Worm (Caenorhabditis elegans) whole organism, L3 larva: Measurements from ENCODE around the gene F14H3.14.

Experiments used
- R02D3.7 ChIP-seq: fragments of 150-350 bp; optimal IDR thresholded peaks from 2 replicates; lab custom pipeline; 2014; ENCODE audit warnings: missing biosample characterization, missing genetic modification characterization
- aly-2 ChIP-seq: fragments of 150-350 bp; optimal IDR thresholded peaks from 2 replicates; lab custom pipeline; 2014; ENCODE audit warnings: missing biosample characterization, missing genetic modification characterization
- ama-1 ChIP-seq: fragments of 150-350 bp; optimal IDR thresholded peaks from 2 replicates; lab custom pipeline; 2018
- ceh-16 ChIP-seq: sonication (generic microtip); optimal IDR thresholded peaks from 2 replicates; lab custom pipeline; 2017; ENCODE audit warnings: missing biosample characterization, missing genetic modification characterization
- ceh-82 ChIP-seq: fragments of 150-350 bp; optimal IDR thresholded peaks from 2 replicates; lab custom pipeline; 2014; ENCODE audit warnings: missing biosample characterization, missing genetic modification characterization
- daf-12 ChIP-seq: fragments of 150-350 bp; optimal IDR thresholded peaks from 2 replicates; lab custom pipeline; 2014; ENCODE audit warnings: missing biosample characterization, missing genetic modification reagents, missing genetic modification characterization
- egl-27 ChIP-seq: sonication (generic microtip); optimal IDR thresholded peaks from 4 replicates; lab custom pipeline; 2017; ENCODE audit warnings: missing biosample characterization, missing genetic modification reagents, missing genetic modification characterization
- elt-1 ChIP-seq: fragments of 150-350 bp; optimal IDR thresholded peaks from 2 replicates; lab custom pipeline; 2014; ENCODE audit warnings: missing biosample characterization, missing genetic modification characterization
- elt-2 ChIP-seq: sonication (generic microtip); optimal IDR thresholded peaks from 2 replicates; lab custom pipeline; 2016; ENCODE audit warnings: missing genetic modification reagents, mild to moderate bottlenecking, missing genetic modification characterization, missing compliant biosample characterization
- elt-3 ChIP-seq, 3 experiments: fragments of 150-350 bp in 1 of 3; sonication (generic microtip) in 2 of 3; optimal IDR thresholded peaks; 2 replicates in 2 of 3; 4 replicates in 1 of 3; lab custom pipeline; 2014 to 2017; ENCODE audit warnings: missing biosample characterization in 3 of 3, missing genetic modification characterization in 3 of 3
- eor-1 ChIP-seq, 2 experiments: fragments of 150-350 bp; optimal IDR thresholded peaks; 2 replicates each; lab custom pipeline; 2014 to 2018; ENCODE audit warnings: missing biosample characterization in 2 of 2, missing genetic modification characterization in 2 of 2
- fkh-2 ChIP-seq: fragments of 150-350 bp; optimal IDR thresholded peaks from 2 replicates; lab custom pipeline; 2014; ENCODE audit warnings: missing biosample characterization, missing genetic modification reagents, missing genetic modification characterization
- fos-1 ChIP-seq: fragments of 150-350 bp; optimal IDR thresholded peaks from 2 replicates; lab custom pipeline; 2014; ENCODE audit warnings: missing biosample characterization, missing genetic modification characterization
- lin-39 ChIP-seq: fragments of 150-350 bp; optimal IDR thresholded peaks from 2 replicates; lab custom pipeline; 2018; ENCODE audit warnings: missing biosample characterization, missing genetic modification reagents, missing genetic modification characterization
- mml-1 ChIP-seq: fragments of 150-350 bp; sonication (generic microtip); optimal IDR thresholded peaks from 3 replicates; lab custom pipeline; 2014; ENCODE audit warnings: missing biosample characterization, missing genetic modification characterization
- nfya-1 ChIP-seq: sonication (generic microtip); optimal IDR thresholded peaks from 2 replicates; lab custom pipeline; 2017; ENCODE audit warnings: missing genetic modification characterization, mild to moderate bottlenecking, missing compliant biosample characterization, antibody characterized with exemption, moderate library complexity; ENCODE audit not compliant: insufficient read depth
- nhr-11 ChIP-seq: fragments of 150-350 bp; optimal IDR thresholded peaks from 2 replicates; lab custom pipeline; 2014; ENCODE audit warnings: missing biosample characterization, missing genetic modification characterization
- nhr-12 ChIP-seq: fragments of 150-350 bp; optimal IDR thresholded peaks from 2 replicates; lab custom pipeline; 2014; ENCODE audit warnings: missing biosample characterization, missing genetic modification characterization
- nhr-23 ChIP-seq: fragments of 150-350 bp; optimal IDR thresholded peaks from 2 replicates; lab custom pipeline; 2014; ENCODE audit warnings: missing biosample characterization, missing genetic modification reagents, missing genetic modification characterization
- nhr-237 ChIP-seq: fragments of 150-350 bp; optimal IDR thresholded peaks from 2 replicates; lab custom pipeline; 2014; ENCODE audit warnings: missing biosample characterization, missing genetic modification characterization
- nhr-28 ChIP-seq: fragments of 150-350 bp; optimal IDR thresholded peaks from 2 replicates; lab custom pipeline; 2014; ENCODE audit warnings: missing biosample characterization, missing genetic modification characterization
- nhr-43 ChIP-seq: sonication (generic microtip); optimal IDR thresholded peaks from 2 replicates; lab custom pipeline; 2016; ENCODE audit warnings: mild to moderate bottlenecking, missing genetic modification characterization, missing compliant biosample characterization; ENCODE audit not compliant: poor library complexity, severe bottlenecking
- pha-4 ChIP-seq: fragments of 150-350 bp; optimal IDR thresholded peaks from 2 replicates; lab custom pipeline; 2014; ENCODE audit warnings: missing biosample characterization, missing genetic modification reagents, missing genetic modification characterization
- pqm-1 ChIP-seq: fragments of 150-350 bp; optimal IDR thresholded peaks from 2 replicates; lab custom pipeline; 2017; ENCODE audit warnings: missing biosample characterization, missing genetic modification characterization, inconsistent platforms
- sea-2 ChIP-seq: fragments of 150-350 bp; sonication (generic microtip); optimal IDR thresholded peaks from 4 replicates; lab custom pipeline; 2014; ENCODE audit warnings: missing biosample characterization, missing genetic modification reagents, missing genetic modification characterization
- snpc-4 ChIP-seq: fragments of 150-350 bp; optimal IDR thresholded peaks from 2 replicates; lab custom pipeline; 2014; ENCODE audit warnings: missing biosample characterization, missing genetic modification characterization
- tbx-2 ChIP-seq: sonication (generic microtip); optimal IDR thresholded peaks from 2 replicates; lab custom pipeline; 2016; ENCODE audit warnings: mild to moderate bottlenecking, missing genetic modification characterization, missing compliant biosample characterization
- unc-62 ChIP-seq: fragments of 150-350 bp; sonication (generic microtip); optimal IDR thresholded peaks from 4 replicates; lab custom pipeline; 2014; ENCODE audit warnings: missing biosample characterization, missing genetic modification reagents, missing genetic modification characterization
- zag-1 ChIP-seq: fragments of 150-350 bp; optimal IDR thresholded peaks from 2 replicates; lab custom pipeline; 2014; ENCODE audit warnings: missing biosample characterization, missing genetic modification characterization
- ztf-11 ChIP-seq: fragments of 150-350 bp; optimal IDR thresholded peaks from 2 replicates; lab custom pipeline; 2014; ENCODE audit warnings: missing biosample characterization, missing genetic modification characterization
- ztf-4 ChIP-seq: fragments of 150-350 bp; optimal IDR thresholded peaks from 2 replicates; lab custom pipeline; 2014; ENCODE audit warnings: missing biosample characterization, missing genetic modification characterization

Gene F14H3.14

ce11 chrV:16062788-16063187 is at the start of gene F14H3.14:
F14H3.14 (minus strand) TSS chrV:16062888.
- TF ChIP-seq sea-2 (no peak), ztf-4 (tag; lab: Kevin White, UChicago) (no peak), nhr-23 (tag; lab: Kevin White, UChicago) (no peak), nhr-28 (tag; lab: Kevin White, UChicago) (no peak), ceh-16 (tag; lab: Kevin White, UChicago) (no peak), ceh-82 (no peak), pqm-1 (no peak)

ce11 chrV:16103594-16103993 is 40.9 kb upstream of the F14H3.14 start, which contains the start of gene argk-1:
argk-1 (plus strand) TSS chrV:16103894.
- TF ChIP-seq fos-1 (tag; lab: Kevin White, UChicago) (no peak), pqm-1 (no peak), nhr-11 (tag; lab: Kevin White, UChicago) (no peak), tbx-2 (tag; lab: Kevin White, UChicago) (no peak), nhr-43 (tag; lab: Kevin White, UChicago) (no peak), pha-4 (no peak), nhr-237 (tag; lab: Kevin White, UChicago) (no peak), ceh-82 (no peak)
- TF ChIP-seq, all 47 proteins: peak for 0

ce11 chrV:16100103-16100730 is 37.5 kb upstream of the F14H3.14 start, which contains the start of gene cth-1:
cth-1 (plus strand) TSS chrV:16100680.
- TF ChIP-seq ztf-11 (tag; lab: Kevin White, UChicago) (no peak), aly-2 (tag; lab: Kevin White, UChicago) (no peak), lin-39 (no peak), nhr-28 (tag; lab: Kevin White, UChicago) (no peak), sea-2 (no peak), snpc-4 (tag; lab: Kevin White, UChicago) (no peak), eor-1 (tag; optimal IDR thresholded peaks at IDR 0.05; lab: Kevin White, UChicago) (no peak), elt-3 (tag; optimal IDR thresholded peaks at IDR 0.05; lab: Kevin White, UChicago) (peak in 1 of 3 experiments; percentile 72), nfya-1 (no peak), nhr-237 (tag; lab: Kevin White, UChicago) (no peak), ceh-82 (no peak), daf-12 (no peak), pqm-1 (peak; percentile 73), fkh-2 (tag; lab: Kevin White, UChicago) (no peak), elt-1 (tag; lab: Kevin White, UChicago) (peak; percentile 59), elt-2 (tag; lab: Kevin White, UChicago) (peak; percentile 60), unc-62 (GFP tag; lab: Kevin White, UChicago) (no peak)

ce11 chrV:16099441-16099840 is 36.8 kb upstream of the F14H3.14 start, which contains the start of gene str-7:
str-7 (minus strand) TSS chrV:16099541.
- TF ChIP-seq pqm-1 (peak; percentile 2), zag-1 (tag; lab: Kevin White, UChicago) (no peak), elt-3 (tag; optimal IDR thresholded peaks at IDR 0.05; lab: Kevin White, UChicago) (no peak)

ce11 chrV:16094862-16095261 is 32.2 kb upstream of the F14H3.14 start:
- TF ChIP-seq elt-2 (tag; lab: Kevin White, UChicago) (peak; percentile 12), egl-27 (no peak), pqm-1 (peak; percentile 19), nfya-1 (no peak), elt-3 (tag; optimal IDR thresholded peaks at IDR 0.05; lab: Kevin White, UChicago) (no peak)

- TF ChIP-seq ama-1 (lab: Kevin White, UChicago) (no peak), nhr-23 (tag; lab: Kevin White, UChicago) (no peak), pha-4 (no peak), nhr-237 (tag; lab: Kevin White, UChicago) (no peak)
These were observed 31.6 kb upstream of the F14H3.14 start, which contains the start of gene F22B8.7 for ce11 chrV:16094284-16094683. F22B8.7 (plus strand) TSS chrV:16094584.

ce11 chrV:16090685-16091084 is 28.0 kb upstream of the F14H3.14 start, which contains the start of gene F22B8.3:
F22B8.3 (plus strand) TSS chrV:16090985.
- no peak for TF ChIP-seq tbx-2 (tag; lab: Kevin White, UChicago)
- TF ChIP-seq R02D3.7 (tag; lab: Kevin White, UChicago): no peak
- TF ChIP-seq nhr-237 (tag; lab: Kevin White, UChicago): no peak
- no peak for TF ChIP-seq nhr-11 (tag; lab: Kevin White, UChicago)
- no peak for TF ChIP-seq ztf-4 (tag; lab: Kevin White, UChicago)
- no peak for TF ChIP-seq elt-1 (tag; lab: Kevin White, UChicago)
- no peak for TF ChIP-seq mml-1 (tag; lab: Kevin White, UChicago)
- no peak for TF ChIP-seq nhr-23 (tag; lab: Kevin White, UChicago)
- TF ChIP-seq nhr-12 (tag; lab: Kevin White, UChicago): no peak
- TF ChIP-seq, all 47 proteins: peak for 0
